Fruit fly (Drosophila melanogaster): Measurements from ENCODE around the gene nht.

The nht gene

DNA sequence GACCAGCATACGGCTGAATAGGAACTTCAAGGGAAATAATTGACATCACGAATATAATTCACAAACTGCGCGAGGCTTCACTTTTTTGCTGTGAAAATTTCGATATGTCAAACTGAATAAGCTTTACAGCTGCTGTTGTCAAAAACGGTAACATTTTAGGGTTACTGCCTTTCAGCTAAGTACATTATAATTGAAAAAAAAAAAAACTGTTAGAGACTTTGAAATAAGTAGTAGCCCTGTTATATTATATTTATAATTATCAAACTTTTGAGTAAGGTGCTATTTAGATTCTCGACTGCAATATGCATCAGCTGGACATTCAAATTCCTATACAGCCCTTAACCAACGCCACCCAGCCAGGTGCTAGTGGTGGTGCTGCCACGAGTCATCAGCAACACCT, at the start of gene nht:
Gene nht (minus strand): TSS at position 101 of the 400 bp plus-strand sequence.
- TF ChIP-seq lz (GFP tag; optimal IDR thresholded peaks at IDR 0.05), result no peak
- no peak for TF ChIP-seq CG4318 (GFP tag; optimal IDR thresholded peaks at IDR 0.05)
- TF ChIP-seq net (GFP tag; optimal IDR thresholded peaks at IDR 0.05), result no peak
- TF ChIP-seq Eip75B (GFP tag; optimal IDR thresholded peaks at IDR 0.05), result no peak
- no peak for TF ChIP-seq CG6276 (GFP tag; optimal IDR thresholded peaks at IDR 0.05)
- no peak for TF ChIP-seq Sox15 (GFP tag; optimal IDR thresholded peaks at IDR 0.05)
- TF ChIP-seq acj6 (GFP tag; optimal IDR thresholded peaks at IDR 0.05), result no peak
- no peak for TF ChIP-seq Eip93F (GFP tag; optimal IDR thresholded peaks at IDR 0.05)
- TF ChIP-seq esn (GFP tag; optimal IDR thresholded peaks at IDR 0.05), result no peak
- TF ChIP-seq CG11294 (GFP tag; IDR thresholded peaks at IDR 0.05), result no peak

DNA sequence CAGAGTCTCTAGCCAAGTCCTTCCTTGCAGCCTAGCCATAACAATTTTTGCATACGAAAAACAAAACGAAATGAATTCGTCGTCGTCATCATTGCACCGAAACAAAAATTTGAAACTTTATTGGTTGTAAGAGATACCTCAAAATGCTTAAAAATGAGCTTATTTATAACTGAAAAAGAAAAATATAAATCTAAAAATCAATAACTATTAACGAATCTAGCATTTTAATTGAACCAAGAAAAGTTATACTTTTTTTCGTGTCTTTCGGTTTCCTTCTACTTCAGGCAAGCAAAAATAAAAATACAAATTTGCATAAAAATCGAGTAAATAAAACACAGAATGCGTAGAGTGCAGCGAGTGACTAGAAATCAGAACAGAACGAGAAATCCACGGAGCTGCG, 48.9 kb upstream of the nht start:
- TF ChIP-seq acj6 (GFP tag; optimal IDR thresholded peaks at IDR 0.05) (no peak), Blimp-1 (GFP tag; optimal IDR thresholded peaks at IDR 0.05) (no peak), CG16779 (tag; optimal IDR thresholded peaks at IDR 0.05) (no peak), CG7368 (GFP tag; optimal IDR thresholded peaks at IDR 0.05) (no peak), CG3919 (GFP tag; optimal IDR thresholded peaks at IDR 0.05) (no peak), CG6808 (GFP tag; optimal IDR thresholded peaks at IDR 0.05) (peak; percentile 41), ss (GFP tag; optimal IDR thresholded peaks at IDR 0.05) (peak; percentile 24 to 35), CG6276 (GFP tag; optimal IDR thresholded peaks at IDR 0.05) (no peak), CG8119 (GFP tag; IDR thresholded peaks at IDR 0.05) (no peak), cyc (GFP tag; optimal IDR thresholded peaks at IDR 0.05) (no peak), CG11902 (GFP tag; optimal IDR thresholded peaks at IDR 0.05) (no peak), CG6854 (GFP tag; optimal IDR thresholded peaks at IDR 0.05) (no peak), topi (GFP tag; optimal IDR thresholded peaks at IDR 0.05) (no peak), lz (GFP tag; optimal IDR thresholded peaks at IDR 0.05) (no peak), spab (GFP tag; optimal IDR thresholded peaks at IDR 0.05) (peak; percentile 9), CG10669 (GFP tag; optimal IDR thresholded peaks at IDR 0.05) (peak; percentile 47), Smox (GFP tag; optimal IDR thresholded peaks at IDR 0.05) (no peak), Eip78C (GFP tag) (peak; percentile 52), Sox15 (GFP tag; optimal IDR thresholded peaks at IDR 0.05) (no peak), CG11294 (GFP tag; IDR thresholded peaks at IDR 0.05) (no peak), Hr38 (GFP tag; optimal IDR thresholded peaks at IDR 0.05) (no peak), CG31627 (GFP tag; optimal IDR thresholded peaks at IDR 0.05) (no peak), svp (GFP tag) (no peak), CG3032 (tag; optimal IDR thresholded peaks at IDR 0.05) (peak; percentile 37), CG8632 (GFP tag; optimal IDR thresholded peaks at IDR 0.05) (no peak), vri (GFP tag; optimal IDR thresholded peaks at IDR 0.05) (no peak), dsx (GFP tag; optimal IDR thresholded peaks at IDR 0.05; ENCODE audit: poor library complexity, severe bottlenecking) (peak; percentile 30), achi (GFP tag; optimal IDR thresholded peaks at IDR 0.05) (no peak), Ets96B (tag; optimal IDR thresholded peaks at IDR 0.05) (peak; percentile 41), CG9139 (GFP tag; optimal IDR thresholded peaks at IDR 0.05) (peak; percentile 25), CG6792 (GFP tag; optimal IDR thresholded peaks at IDR 0.05) (no peak), Hr4 (GFP tag; optimal IDR thresholded peaks at IDR 0.05) (no peak)

dm6 chr2L:15364026-15364425, 45.3 kb upstream of the nht start:
- peak; percentile 8 for TF ChIP-seq Sox102F (GFP tag; optimal IDR thresholded peaks at IDR 0.05)
- TF ChIP-seq dac (GFP tag; optimal IDR thresholded peaks at IDR 0.05), result no peak
- TF ChIP-seq Blimp-1 (GFP tag; optimal IDR thresholded peaks at IDR 0.05), result no peak
- peak; percentile 38 for TF ChIP-seq CG32006 (GFP tag; optimal IDR thresholded peaks at IDR 0.05)
- TF ChIP-seq spab (GFP tag; optimal IDR thresholded peaks at IDR 0.05), result peak; percentile 1
- TF ChIP-seq CG6276 (GFP tag; optimal IDR thresholded peaks at IDR 0.05), result no peak
- no peak for TF ChIP-seq CG8632 (GFP tag; optimal IDR thresholded peaks at IDR 0.05)
- TF ChIP-seq CG6854 (GFP tag; optimal IDR thresholded peaks at IDR 0.05), result no peak
- no peak for TF ChIP-seq lz (GFP tag; optimal IDR thresholded peaks at IDR 0.05)
- TF ChIP-seq esn (GFP tag; optimal IDR thresholded peaks at IDR 0.05), result peak; percentile 45
- peak; percentile 12 for TF ChIP-seq Ets96B (tag; optimal IDR thresholded peaks at IDR 0.05)
- no peak for TF ChIP-seq CG3919 (GFP tag; optimal IDR thresholded peaks at IDR 0.05)
- TF ChIP-seq CG1621 (tag; optimal IDR thresholded peaks at IDR 0.05), result no peak
- no peak for TF ChIP-seq topi (GFP tag; optimal IDR thresholded peaks at IDR 0.05)
- TF ChIP-seq CG16779 (tag; optimal IDR thresholded peaks at IDR 0.05), result no peak
- TF ChIP-seq CG11294 (GFP tag; IDR thresholded peaks at IDR 0.05), result no peak
- no peak for TF ChIP-seq Eip93F (GFP tag; optimal IDR thresholded peaks at IDR 0.05)
- no peak for TF ChIP-seq acj6 (GFP tag; optimal IDR thresholded peaks at IDR 0.05)
- no peak for TF ChIP-seq CG6792 (GFP tag; optimal IDR thresholded peaks at IDR 0.05)
- no peak for TF ChIP-seq Sox14 (GFP tag; optimal IDR thresholded peaks at IDR 0.05)
- peak; percentile 21 for TF ChIP-seq CG3032 (tag; optimal IDR thresholded peaks at IDR 0.05)
- TF ChIP-seq Gug (GFP tag; IDR thresholded peaks at IDR 0.05), result no peak
- TF ChIP-seq net (GFP tag; optimal IDR thresholded peaks at IDR 0.05), result no peak
- no peak for TF ChIP-seq Lpt (GFP tag; optimal IDR thresholded peaks at IDR 0.05)
- TF ChIP-seq CG10631 (GFP tag; optimal IDR thresholded peaks at IDR 0.05), result peak; percentile 43
- TF ChIP-seq ss (GFP tag; optimal IDR thresholded peaks at IDR 0.05), result no peak
- no peak for TF ChIP-seq CG15336 (GFP tag; IDR thresholded peaks at IDR 0.05)
- peak; percentile 64 for TF ChIP-seq svp (GFP tag)
- no peak for TF ChIP-seq CG11902 (GFP tag; optimal IDR thresholded peaks at IDR 0.05)
